Worm (Caenorhabditis elegans) whole organism, young adult: ENCODE results near the gene nlp-67.

ENCODE experiments used
- F33H1.4 ChIP-seq: fragments of 200-800 bp; sonication (Bioruptor generic); IDR thresholded peaks from 2 replicates; pipeline ENCODE4 v1.3.6; 2022; ENCODE audit warnings: missing genetic modification reagents, missing genetic modification characterization, missing compliant biosample characterization
- F57C9.4 ChIP-seq: sonication (generic microtip); optimal IDR thresholded peaks from 2 replicates; lab custom pipeline; 2017; ENCODE audit warnings: mild to moderate bottlenecking, missing genetic modification characterization, missing compliant biosample characterization
- K11D2.4 ChIP-seq: fragments of 200-800 bp; sonication (Bioruptor generic); IDR thresholded peaks from 2 replicates; pipeline ENCODE4 v1.3.6; 2022; ENCODE audit warnings: missing genetic modification reagents, missing genetic modification characterization, missing compliant biosample characterization
- T26A5.8 ChIP-seq: sonication (generic microtip); optimal IDR thresholded peaks from 2 replicates; lab custom pipeline; 2016; ENCODE audit warnings: missing genetic modification characterization, missing compliant biosample characterization
- Y67H2A.10 ChIP-seq: fragments of 200-800 bp; sonication (Bioruptor generic); conservative IDR thresholded peaks from 2 replicates; pipeline ENCODE4 v1.3.6; 2022; ENCODE audit warnings: missing genetic modification reagents, missing genetic modification characterization, missing compliant biosample characterization
- ama-1 ChIP-seq, 3 experiments: fragments of 150-350 bp in 1 of 3; sonication (generic microtip) in 2 of 3; optimal IDR thresholded peaks; 2 replicates each; lab custom pipeline; 2014 to 2018; ENCODE audit warnings: missing biosample characterization in 2 of 3, missing genetic modification characterization in 2 of 3, missing genetic modification reagents in 2 of 3
- aptf-3 ChIP-seq: fragments of 200-800 bp; sonication (Bioruptor generic); IDR thresholded peaks from 2 replicates; pipeline ENCODE4 v1.3.6; 2022; ENCODE audit warnings: missing genetic modification characterization, missing compliant biosample characterization
- athp-1 ChIP-seq: sonication (generic microtip); optimal IDR thresholded peaks from 2 replicates; lab custom pipeline; 2017; ENCODE audit warnings: mild to moderate bottlenecking, missing genetic modification characterization, missing compliant biosample characterization
- attf-3 ChIP-seq: fragments of 200-800 bp; sonication (Bioruptor generic); conservative IDR thresholded peaks from 2 replicates; pipeline ENCODE4 v1.3.6; 2022; ENCODE audit warnings: missing genetic modification reagents, missing genetic modification characterization, missing compliant biosample characterization
- attf-5 ChIP-seq: fragments of 200-800 bp; sonication (Bioruptor generic); optimal IDR thresholded peaks from 2 replicates; lab custom pipeline; 2018; ENCODE audit warnings: mild to moderate bottlenecking, missing genetic modification characterization, missing compliant biosample characterization
- bed-2 ChIP-seq: fragments of 200-800 bp; sonication (Bioruptor generic); IDR thresholded peaks from 2 replicates; pipeline ENCODE4 v1.3.6; 2022; ENCODE audit warnings: missing genetic modification reagents, missing genetic modification characterization, missing compliant biosample characterization
- ccch-3 ChIP-seq: fragments of 200-800 bp; sonication (Bioruptor generic); optimal IDR thresholded peaks from 2 replicates; lab custom pipeline; 2018; ENCODE audit warnings: mild to moderate bottlenecking, missing genetic modification characterization, missing compliant biosample characterization
- cebp-1 ChIP-seq, 2 experiments: fragments of 200-800 bp in 1 of 2; sonication (Bioruptor generic) in 1 of 2; sonication (generic microtip) in 1 of 2; IDR thresholded peaks in 1 of 2; optimal IDR thresholded peaks in 1 of 2; 2 replicates each; pipeline versions ENCODE4 v1.3.6 to Lab custom; 2017 to 2022; ENCODE audit warnings: missing compliant biosample characterization in 2 of 2, missing genetic modification characterization in 2 of 2, mild to moderate bottlenecking in 1 of 2, missing genetic modification reagents in 1 of 2, moderate library complexity in 1 of 2
- cebp-2 ChIP-seq: fragments of 200-800 bp; sonication (Bioruptor generic); IDR thresholded peaks from 2 replicates; pipeline ENCODE4 v1.3.6; 2022; ENCODE audit warnings: missing genetic modification characterization, missing compliant biosample characterization
- ceh-40 ChIP-seq: fragments of 200-800 bp; sonication (Bioruptor generic); IDR thresholded peaks from 2 replicates; pipeline ENCODE4 v1.3.6; 2022; ENCODE audit warnings: missing genetic modification characterization, missing compliant biosample characterization
- ceh-79 ChIP-seq: sonication (generic microtip); optimal IDR thresholded peaks from 2 replicates; lab custom pipeline; 2017; ENCODE audit warnings: mild to moderate bottlenecking, missing genetic modification characterization, missing compliant biosample characterization
- ceh-91 ChIP-seq: fragments of 200-800 bp; sonication (Bioruptor generic); IDR thresholded peaks from 2 replicates; pipeline ENCODE4 v1.3.6; 2022; ENCODE audit warnings: missing genetic modification reagents, missing genetic modification characterization, missing compliant biosample characterization
- dpff-1 ChIP-seq: sonication (generic microtip); optimal IDR thresholded peaks from 2 replicates; lab custom pipeline; 2017; ENCODE audit warnings: mild to moderate bottlenecking, missing genetic modification characterization, missing compliant biosample characterization
- efl-1 ChIP-seq: fragments of 150-350 bp; optimal IDR thresholded peaks from 2 replicates; lab custom pipeline; 2014; ENCODE audit warnings: missing biosample characterization, missing genetic modification reagents, missing genetic modification characterization
- egl-44 ChIP-seq: fragments of 200-800 bp; sonication (Bioruptor generic); IDR thresholded peaks from 2 replicates; pipeline ENCODE4 v1.3.6; 2022; ENCODE audit warnings: missing genetic modification reagents, missing genetic modification characterization, missing compliant biosample characterization
- egrh-3 ChIP-seq: fragments of 200-800 bp; sonication (Bioruptor generic); IDR thresholded peaks from 2 replicates; pipeline ENCODE4 v1.3.6; 2022; ENCODE audit warnings: missing genetic modification reagents, missing genetic modification characterization, missing compliant biosample characterization
- fkh-3 ChIP-seq: sonication (generic microtip); optimal IDR thresholded peaks from 2 replicates; lab custom pipeline; 2016; ENCODE audit warnings: mild to moderate bottlenecking, missing genetic modification characterization, missing compliant biosample characterization
- gei-17 ChIP-seq: fragments of 200-800 bp; sonication (Bioruptor generic); optimal IDR thresholded peaks from 2 replicates; lab custom pipeline; 2018; ENCODE audit warnings: mild to moderate bottlenecking, missing genetic modification characterization, missing compliant biosample characterization
- hlh-26 ChIP-seq: fragments of 200-800 bp; sonication (Bioruptor generic); conservative IDR thresholded peaks from 2 replicates; pipeline ENCODE4 v1.3.6; 2022; ENCODE audit warnings: missing genetic modification reagents, missing genetic modification characterization, missing compliant biosample characterization
- hmg-1.2 ChIP-seq: fragments of 200-800 bp; sonication (Bioruptor generic); IDR thresholded peaks from 2 replicates; pipeline ENCODE4 v1.3.6; 2022; ENCODE audit warnings: missing genetic modification reagents, missing genetic modification characterization, missing compliant biosample characterization
- hmg-20 ChIP-seq: fragments of 200-800 bp; sonication (Bioruptor generic); IDR thresholded peaks from 2 replicates; pipeline ENCODE4 v1.3.6; 2022; ENCODE audit warnings: missing genetic modification reagents, missing genetic modification characterization, missing compliant biosample characterization
- hrde-1 ChIP-seq: sonication (generic microtip); optimal IDR thresholded peaks from 2 replicates; lab custom pipeline; 2016; ENCODE audit warnings: missing genetic modification characterization, mild to moderate bottlenecking, missing compliant biosample characterization, moderate library complexity, missing genotype, missing genetic modification reagents, borderline replicate concordance
- let-526 ChIP-seq: fragments of 200-800 bp; sonication (Bioruptor generic); IDR thresholded peaks from 2 replicates; pipeline ENCODE4 v1.3.6; 2022; ENCODE audit warnings: missing genetic modification reagents, missing genetic modification characterization, missing compliant biosample characterization
- let-607 ChIP-seq, 2 experiments: fragments of 200-800 bp in 1 of 2; sonication (Bioruptor generic) in 1 of 2; sonication (generic microtip) in 1 of 2; optimal IDR thresholded peaks; 2 replicates each; lab custom pipeline; 2016 to 2018; ENCODE audit warnings: mild to moderate bottlenecking in 2 of 2, missing compliant biosample characterization in 2 of 2, missing genetic modification characterization in 2 of 2, moderate library complexity in 2 of 2, missing genotype in 1 of 2
- lin-26 ChIP-seq: fragments of 200-800 bp; sonication (Bioruptor generic); IDR thresholded peaks from 2 replicates; pipeline ENCODE4 v1.3.6; 2022; ENCODE audit warnings: missing genetic modification reagents, missing genetic modification characterization, missing compliant biosample characterization
- lsl-1 ChIP-seq: fragments of 200-800 bp; sonication (Bioruptor generic); optimal IDR thresholded peaks from 2 replicates; lab custom pipeline; 2018; ENCODE audit warnings: mild to moderate bottlenecking, missing genetic modification characterization, moderate library complexity, missing compliant biosample characterization
- madf-10 ChIP-seq: sonication (generic microtip); optimal IDR thresholded peaks from 2 replicates; lab custom pipeline; 2016; ENCODE audit warnings: mild to moderate bottlenecking, missing genetic modification characterization, missing compliant biosample characterization
- madf-3 ChIP-seq: fragments of 200-800 bp; sonication (Bioruptor generic); IDR thresholded peaks from 2 replicates; pipeline ENCODE4 v1.3.6; 2022; ENCODE audit warnings: missing genetic modification reagents, missing genetic modification characterization, missing compliant biosample characterization
- mcd-1 ChIP-seq: fragments of 200-800 bp; sonication (Bioruptor generic); IDR thresholded peaks from 2 replicates; pipeline ENCODE4 v1.3.6; 2022; ENCODE audit warnings: missing genetic modification reagents, missing genetic modification characterization, missing compliant biosample characterization
- nhr-179 ChIP-seq: sonication (generic microtip); optimal IDR thresholded peaks from 2 replicates; lab custom pipeline; 2016; ENCODE audit warnings: mild to moderate bottlenecking, missing genetic modification characterization, missing compliant biosample characterization
- nhr-27 ChIP-seq: fragments of 200-800 bp; sonication (Bioruptor generic); optimal IDR thresholded peaks from 2 replicates; lab custom pipeline; 2018; ENCODE audit warnings: mild to moderate bottlenecking, missing genetic modification characterization, moderate library complexity, missing compliant biosample characterization
- nhr-80 ChIP-seq: sonication (generic microtip); optimal IDR thresholded peaks from 2 replicates; lab custom pipeline; 2016; ENCODE audit warnings: missing genetic modification characterization, missing compliant biosample characterization
- rec-8 ChIP-seq, 2 experiments: sonication (generic microtip); optimal IDR thresholded peaks; 2 replicates each; lab custom pipeline; 2016; ENCODE audit warnings: mild to moderate bottlenecking in 2 of 2, missing genetic modification characterization in 2 of 2, missing genetic modification reagents in 2 of 2, missing genotype in 2 of 2, missing biosample characterization in 1 of 2, missing compliant biosample characterization in 1 of 2, moderate library complexity in 1 of 2
- sea-2 ChIP-seq: fragments of 200-800 bp; sonication (Bioruptor generic); IDR thresholded peaks from 2 replicates; pipeline ENCODE4 v1.3.6; 2022; ENCODE audit warnings: missing genetic modification characterization, missing compliant biosample characterization
- snpc-3.4 ChIP-seq: sonication (generic microtip); optimal IDR thresholded peaks from 2 replicates; lab custom pipeline; 2017; ENCODE audit warnings: missing genetic modification characterization, mild to moderate bottlenecking, missing compliant biosample characterization, antibody characterized with exemption, moderate library complexity, missing genotype, missing genetic modification reagents
- sptf-2 ChIP-seq: fragments of 200-800 bp; sonication (Bioruptor generic); optimal IDR thresholded peaks from 2 replicates; lab custom pipeline; 2018; ENCODE audit warnings: mild to moderate bottlenecking, missing genetic modification characterization, missing compliant biosample characterization
- unc-130 ChIP-seq: sonication (generic microtip); optimal IDR thresholded peaks from 2 replicates; lab custom pipeline; 2016; ENCODE audit warnings: missing genetic modification reagents, missing genetic modification characterization, missing compliant biosample characterization
- zfh-2 ChIP-seq: fragments of 200-800 bp; sonication (Bioruptor generic); conservative IDR thresholded peaks from 2 replicates; pipeline ENCODE4 v1.3.6; 2022; ENCODE audit warnings: missing genetic modification reagents, missing genetic modification characterization, missing compliant biosample characterization
- zim-3 ChIP-seq: sonication (generic microtip); optimal IDR thresholded peaks from 2 replicates; lab custom pipeline; 2017; ENCODE audit warnings: mild to moderate bottlenecking, missing genetic modification characterization, moderate library complexity, missing compliant biosample characterization
- ztf-28 ChIP-seq: fragments of 200-800 bp; sonication (Bioruptor generic); IDR thresholded peaks from 2 replicates; pipeline ENCODE4 v1.3.6; 2022; ENCODE audit warnings: missing genetic modification reagents, missing genetic modification characterization, missing compliant biosample characterization

Gene nlp-67

DNA sequence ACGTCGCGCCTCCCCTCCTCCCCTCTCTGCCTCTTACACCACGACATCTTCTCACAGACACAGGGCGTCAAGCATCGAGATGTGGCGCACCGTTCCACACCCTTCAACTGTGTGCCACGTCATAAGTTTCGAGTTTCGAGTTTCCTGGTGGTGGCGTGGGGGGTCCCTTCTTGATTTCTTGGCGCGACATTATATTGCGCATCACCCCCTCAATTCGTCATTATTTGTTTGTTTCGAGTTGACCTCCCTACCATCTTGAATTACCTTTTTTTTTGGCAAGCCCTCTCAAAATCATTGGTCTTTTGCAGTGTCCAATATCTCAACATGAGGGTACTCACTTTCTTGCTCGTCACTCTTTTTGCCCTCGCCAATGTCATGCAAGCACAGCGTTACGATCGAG lies at the start of gene nlp-67:
nlp-67 (plus strand) TSS at position 301 of the 400 bp plus-strand sequence.
- TF ChIP-seq zfh-2 (GFP tag; lab: Robert Waterston, UW): peak; percentile 24; the same call in 1 of the 2 replicates
- no peak for TF ChIP-seq attf-5 (GFP tag; lab: Kevin White, UChicago)
- no peak for TF ChIP-seq ccch-3 (GFP tag; lab: Kevin White, UChicago)

- TF ChIP-seq egl-44 (no peak), let-607 (tag; optimal IDR thresholded peaks at IDR 0.05; lab: Kevin White, UChicago) (no peak), lin-26 (GFP tag; lab: Robert Waterston, UW) (no peak), Y67H2A.10 (GFP tag; lab: Robert Waterston, UW) (no peak), hrde-1 (tag; lab: Kevin White, UChicago) (no peak), attf-3 (no peak), nhr-179 (tag; lab: Kevin White, UChicago) (no peak), cebp-2 (GFP tag; lab: Robert Waterston, UW) (no peak), snpc-3.4 (tag; lab: Kevin White, UChicago) (no peak), madf-10 (tag; lab: Kevin White, UChicago) (no peak), ceh-40 (GFP tag; lab: Robert Waterston, UW) (no peak), nhr-80 (tag; lab: Kevin White, UChicago) (no peak), ztf-28 (GFP tag; lab: Robert Waterston, UW) (no peak), K11D2.4 (GFP tag; lab: Robert Waterston, UW) (no peak), ceh-79 (tag; lab: Kevin White, UChicago) (no peak), let-526 (GFP tag; lab: Robert Waterston, UW) (no peak), T26A5.8 (no peak), fkh-3 (no peak), ccch-3 (GFP tag; lab: Kevin White, UChicago) (no peak), hmg-1.2 (GFP tag; lab: Robert Waterston, UW) (no peak)
These were observed 43.3 kb upstream of the nlp-67 start for ce11 chrX:16140822-16141221.

DNA sequence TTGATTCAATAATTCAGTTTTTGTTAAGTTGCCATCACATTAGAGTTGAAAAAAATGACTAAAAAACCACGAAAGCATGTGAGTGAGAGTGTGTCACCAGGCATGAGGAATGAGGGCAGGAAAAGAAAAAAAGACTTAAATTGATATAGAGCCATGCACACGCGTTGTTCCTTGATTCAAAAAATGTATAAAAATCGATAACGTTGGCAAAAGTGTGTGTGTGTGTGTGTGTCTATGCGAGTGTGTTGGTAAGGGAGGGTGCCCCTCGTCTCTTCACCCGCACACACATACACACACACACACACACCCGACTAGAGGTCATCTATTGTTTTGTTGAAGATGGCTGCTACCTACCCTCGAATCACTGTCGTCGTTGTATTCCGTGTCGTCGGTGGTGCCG lies 40.3 kb upstream of the nlp-67 start:
- no peak for TF ChIP-seq efl-1 (GFP tag; lab: Kevin White, UChicago)
- TF ChIP-seq sea-2 (GFP tag; lab: Robert Waterston, UW): no peak
- no peak for TF ChIP-seq ama-1 (optimal IDR thresholded peaks at IDR 0.05; lab: Kevin White, UChicago)
- TF ChIP-seq ama-1 (GFP tag; optimal IDR thresholded peaks at IDR 0.05; lab: Kevin White, UChicago): no peak
- no peak for TF ChIP-seq K11D2.4 (GFP tag; lab: Robert Waterston, UW)
- TF ChIP-seq lsl-1 (GFP tag; lab: Kevin White, UChicago): no peak
- no peak for TF ChIP-seq madf-3
- TF ChIP-seq athp-1: no peak
- no peak for TF ChIP-seq bed-2 (GFP tag; lab: Robert Waterston, UW)
- no peak for TF ChIP-seq hmg-20 (GFP tag; lab: Robert Waterston, UW)
- no peak for TF ChIP-seq nhr-27 (tag; lab: Kevin White, UChicago)
- no peak for TF ChIP-seq mcd-1
- no peak for TF ChIP-seq rec-8 (tag; optimal IDR thresholded peaks at IDR 0.05; lab: Kevin White, UChicago)
- no peak for TF ChIP-seq F57C9.4 (tag; lab: Kevin White, UChicago)
- no peak for TF ChIP-seq sptf-2 (GFP tag; lab: Kevin White, UChicago)
- no peak for TF ChIP-seq egrh-3 (GFP tag; lab: Robert Waterston, UW)
- no peak for TF ChIP-seq hlh-26 (GFP tag; lab: Robert Waterston, UW)
- TF ChIP-seq ceh-91: no peak
- TF ChIP-seq aptf-3 (GFP tag; lab: Robert Waterston, UW): no peak
- peak; percentile 30; the same call in 1 of the 2 replicates for TF ChIP-seq hmg-1.2 (GFP tag; lab: Robert Waterston, UW)
- TF ChIP-seq cebp-1 (GFP tag; IDR thresholded peaks at IDR 0.05; lab: Robert Waterston, UW): no peak
- TF ChIP-seq cebp-1 (tag; optimal IDR thresholded peaks at IDR 0.05; lab: Kevin White, UChicago): peak; percentile 40
- no peak for TF ChIP-seq gei-17
- no peak for TF ChIP-seq unc-130 (GFP tag; lab: Kevin White, UChicago)
- TF ChIP-seq F33H1.4 (GFP tag; lab: Robert Waterston, UW): no peak
- no peak for TF ChIP-seq zfh-2 (GFP tag; lab: Robert Waterston, UW)
- no peak for TF ChIP-seq zim-3 (tag; lab: Kevin White, UChicago)
- TF ChIP-seq dpff-1: no peak
- TF ChIP-seq ztf-28 (GFP tag; lab: Robert Waterston, UW): no peak
